Worm (Caenorhabditis elegans) whole organism, L2 larva: ENCODE results near the gene lin-22.
A peak's percentile ranks its signal among the peaks of the same experiment; 100 is the strongest.

Experiments used
- C34F6.9 ChIP-seq: fragments of 150-350 bp; optimal IDR thresholded peaks from 2 replicates; lab custom pipeline; 2014; ENCODE audit warnings: missing biosample characterization, missing genetic modification characterization
- F13H6.1 ChIP-seq: sonication (generic microtip); optimal IDR thresholded peaks from 2 replicates; lab custom pipeline; 2016; ENCODE audit warnings: missing genetic modification characterization, missing compliant biosample characterization
- Y55F3AM.14 ChIP-seq: fragments of 200-800 bp; sonication (Bioruptor generic); optimal IDR thresholded peaks from 2 replicates; lab custom pipeline; 2018; ENCODE audit warnings: mild to moderate bottlenecking, missing genetic modification characterization, missing compliant biosample characterization
- ZK546.5 ChIP-seq: sonication (generic microtip); optimal IDR thresholded peaks from 2 replicates; lab custom pipeline; 2017; ENCODE audit warnings: missing biosample characterization, missing genetic modification characterization
- alr-1 ChIP-seq: fragments of 150-350 bp; optimal IDR thresholded peaks from 2 replicates; lab custom pipeline; 2014; ENCODE audit warnings: missing biosample characterization, missing genetic modification characterization
- blmp-1 ChIP-seq: sonication (generic microtip); optimal IDR thresholded peaks from 2 replicates; lab custom pipeline; 2017; ENCODE audit warnings: missing genetic modification characterization, mild to moderate bottlenecking, missing compliant biosample characterization, antibody characterized with exemption, moderate library complexity; ENCODE audit not compliant: insufficient read depth
- ceh-82 ChIP-seq: fragments of 150-350 bp; optimal IDR thresholded peaks from 2 replicates; lab custom pipeline; 2014; ENCODE audit warnings: missing biosample characterization, missing genetic modification characterization
- crh-2 ChIP-seq: sonication (generic microtip); optimal IDR thresholded peaks from 2 replicates; lab custom pipeline; 2017; ENCODE audit warnings: missing biosample characterization, missing genetic modification characterization
- egl-27 ChIP-seq: sonication (generic microtip); optimal IDR thresholded peaks from 3 replicates; lab custom pipeline; 2017; ENCODE audit warnings: missing biosample characterization, missing genetic modification reagents, missing genetic modification characterization
- elt-3 ChIP-seq: sonication (generic microtip); optimal IDR thresholded peaks from 2 replicates; lab custom pipeline; 2017; ENCODE audit warnings: missing biosample characterization, missing genetic modification characterization
- fos-1 ChIP-seq: fragments of 150-350 bp; optimal IDR thresholded peaks from 2 replicates; lab custom pipeline; 2014; ENCODE audit warnings: missing biosample characterization, missing genetic modification characterization
- lin-11 ChIP-seq: fragments of 150-350 bp; sonication (generic microtip); optimal IDR thresholded peaks from 2 replicates; lab custom pipeline; 2014; ENCODE audit warnings: missing biosample characterization, missing genetic modification characterization, inconsistent platforms, mixed read lengths
- lin-13 ChIP-seq: fragments of 150-350 bp; optimal IDR thresholded peaks from 2 replicates; lab custom pipeline; 2014; ENCODE audit warnings: missing biosample characterization, missing genetic modification reagents, missing genetic modification characterization
- lin-39 ChIP-seq: fragments of 150-350 bp; optimal IDR thresholded peaks from 2 replicates; lab custom pipeline; 2014; ENCODE audit warnings: missing biosample characterization, missing genetic modification reagents, missing genetic modification characterization
- lsy-2 ChIP-seq, 2 experiments: fragments of 150-350 bp in 1 of 2; sonication (generic microtip) in 1 of 2; optimal IDR thresholded peaks; 2 replicates each; lab custom pipeline; 2014 to 2017; ENCODE audit warnings: missing biosample characterization in 2 of 2, missing genetic modification characterization in 2 of 2
- mab-5 ChIP-seq: fragments of 150-350 bp; optimal IDR thresholded peaks from 2 replicates; lab custom pipeline; 2014; ENCODE audit warnings: missing biosample characterization, missing genetic modification characterization
- mbf-1 ChIP-seq: sonication (generic microtip); optimal IDR thresholded peaks from 2 replicates; lab custom pipeline; 2017; ENCODE audit warnings: missing biosample characterization, missing genetic modification characterization
- mdl-1 ChIP-seq, 2 experiments: fragments of 150-350 bp in 1 of 2; sonication (generic microtip) in 1 of 2; optimal IDR thresholded peaks; 2 replicates each; lab custom pipeline; 2017; ENCODE audit warnings: missing biosample characterization in 2 of 2, missing genetic modification characterization in 2 of 2
- nhr-12 ChIP-seq: fragments of 150-350 bp; optimal IDR thresholded peaks from 2 replicates; lab custom pipeline; 2014; ENCODE audit warnings: missing biosample characterization, missing genetic modification characterization
- nhr-129 ChIP-seq: fragments of 150-350 bp; optimal IDR thresholded peaks from 2 replicates; lab custom pipeline; 2014; ENCODE audit warnings: missing biosample characterization, missing genetic modification characterization
- nhr-237 ChIP-seq: fragments of 150-350 bp; optimal IDR thresholded peaks from 2 replicates; lab custom pipeline; 2014; ENCODE audit warnings: missing biosample characterization, missing genetic modification characterization
- nhr-25 ChIP-seq: fragments of 150-350 bp; sonication (generic microtip); optimal IDR thresholded peaks from 3 replicates; lab custom pipeline; 2014; ENCODE audit warnings: missing biosample characterization, missing genetic modification characterization
- nhr-6 ChIP-seq: fragments of 150-350 bp; optimal IDR thresholded peaks from 2 replicates; lab custom pipeline; 2014; ENCODE audit warnings: missing biosample characterization, missing genetic modification characterization
- nhr-77 ChIP-seq: fragments of 150-350 bp; optimal IDR thresholded peaks from 2 replicates; lab custom pipeline; 2014; ENCODE audit warnings: missing biosample characterization, missing genetic modification characterization
- sem-4 ChIP-seq: fragments of 150-350 bp; optimal IDR thresholded peaks from 2 replicates; lab custom pipeline; 2014; ENCODE audit warnings: missing biosample characterization, missing genetic modification reagents, missing genetic modification characterization
- sma-9 ChIP-seq, 2 experiments: fragments of 150-350 bp in 1 of 2; sonication (generic microtip) in 1 of 2; optimal IDR thresholded peaks; 2 replicates each; lab custom pipeline; 2014 to 2016; ENCODE audit warnings: missing genetic modification characterization in 2 of 2, mild to moderate bottlenecking in 1 of 2, missing biosample characterization in 1 of 2, missing compliant biosample characterization in 1 of 2, missing genetic modification reagents in 1 of 2, moderate library complexity in 1 of 2
- unc-55 ChIP-seq: fragments of 150-350 bp; sonication (generic microtip); optimal IDR thresholded peaks from 3 replicates; lab custom pipeline; 2014; ENCODE audit warnings: missing biosample characterization, missing genetic modification reagents, missing genetic modification characterization
- unc-62 ChIP-seq: fragments of 150-350 bp; optimal IDR thresholded peaks from 2 replicates; lab custom pipeline; 2014; ENCODE audit warnings: missing biosample characterization, missing genetic modification reagents, missing genetic modification characterization
- zag-1 ChIP-seq: fragments of 150-350 bp; optimal IDR thresholded peaks from 2 replicates; lab custom pipeline; 2014; ENCODE audit warnings: missing biosample characterization, missing genetic modification characterization
- ztf-4 ChIP-seq: fragments of 150-350 bp; optimal IDR thresholded peaks from 2 replicates; lab custom pipeline; 2014; ENCODE audit warnings: missing biosample characterization, missing genetic modification characterization

lin-22 gene

ce11 chrIV:2990519-2990918 lies 29.0 kb upstream of the lin-22 start:
- TF ChIP-seq mab-5, result no peak
- no peak for TF ChIP-seq fos-1 (tag; lab: Kevin White, UChicago)
- TF ChIP-seq sma-9 (GFP tag; optimal IDR thresholded peaks at IDR 0.05; lab: Kevin White, UChicago), result no peak
- no peak for TF ChIP-seq sma-9 (tag; optimal IDR thresholded peaks at IDR 0.05; lab: Kevin White, UChicago)
- peak in 1 of 2 experiments; percentile 28 for TF ChIP-seq lsy-2 (tag; optimal IDR thresholded peaks at IDR 0.05; lab: Kevin White, UChicago)
- TF ChIP-seq sem-4 (tag; lab: Kevin White, UChicago), result no peak
- peak; percentile 18 for TF ChIP-seq F13H6.1 (tag; lab: Kevin White, UChicago)
- TF ChIP-seq unc-55 (GFP tag; lab: Kevin White, UChicago), result peak; percentile 40
- TF ChIP-seq elt-3 (tag; lab: Kevin White, UChicago), result no peak
- TF ChIP-seq nhr-129 (tag; lab: Kevin White, UChicago), result peak; percentile 49

ce11 chrIV:2993278-2993899 lies 26.1 kb upstream of the lin-22 start:
- TF ChIP-seq lin-13, result peak; percentile 19
- no peak for TF ChIP-seq lin-39 (tag; lab: Kevin White, UChicago)
- peak; percentile 60 for TF ChIP-seq sma-9 (GFP tag; optimal IDR thresholded peaks at IDR 0.05; lab: Kevin White, UChicago)
- no peak for TF ChIP-seq sma-9 (tag; optimal IDR thresholded peaks at IDR 0.05; lab: Kevin White, UChicago)
- TF ChIP-seq sem-4 (tag; lab: Kevin White, UChicago), result peak; percentile 64
- no peak for TF ChIP-seq nhr-12
- TF ChIP-seq mab-5, result peak; percentile 52
- TF ChIP-seq lin-11 (tag; lab: Kevin White, UChicago), result peak; percentile 50
- TF ChIP-seq nhr-77, result no peak
- peak; percentile 59 for TF ChIP-seq crh-2 (tag; lab: Kevin White, UChicago)
- peak; percentile 14 for TF ChIP-seq zag-1 (tag; lab: Kevin White, UChicago)
- no peak for TF ChIP-seq nhr-237 (tag; lab: Kevin White, UChicago)
- peak; percentile 82 for TF ChIP-seq unc-55 (GFP tag; lab: Kevin White, UChicago)
- TF ChIP-seq nhr-25 (tag; lab: Kevin White, UChicago), result peak; percentile 40
- TF ChIP-seq Y55F3AM.14, result peak; percentile 44
- TF ChIP-seq C34F6.9, result peak; percentile 59
- TF ChIP-seq lsy-2 (tag; optimal IDR thresholded peaks at IDR 0.05; lab: Kevin White, UChicago), result peak in 1 of 2 experiments; percentile 46
- no peak for TF ChIP-seq ceh-82 (tag; lab: Kevin White, UChicago)
- TF ChIP-seq mdl-1 (tag; optimal IDR thresholded peaks at IDR 0.05; lab: Kevin White, UChicago), result peak in 1 of 2 experiments; percentile 59
- peak; percentile 67 for TF ChIP-seq nhr-129 (tag; lab: Kevin White, UChicago)

- TF ChIP-seq mbf-1 (tag; lab: Kevin White, UChicago) (no peak), egl-27 (no peak), ceh-82 (tag; lab: Kevin White, UChicago) (no peak), nhr-6 (tag; lab: Kevin White, UChicago) (no peak), nhr-25 (tag; lab: Kevin White, UChicago) (peak; percentile 0), ztf-4 (tag; lab: Kevin White, UChicago) (no peak), F13H6.1 (tag; lab: Kevin White, UChicago) (peak; percentile 3), sem-4 (tag; lab: Kevin White, UChicago) (peak; percentile 10), ZK546.5 (no peak), nhr-129 (tag; lab: Kevin White, UChicago) (peak; percentile 8)
These were observed 24.7 kb upstream of the lin-22 start for ce11 chrIV:2994883-2995282.

- TF ChIP-seq unc-62 (GFP tag; lab: Kevin White, UChicago), result no peak
- no peak for TF ChIP-seq nhr-237 (tag; lab: Kevin White, UChicago)
- TF ChIP-seq nhr-129 (tag; lab: Kevin White, UChicago), result no peak
- no peak for TF ChIP-seq blmp-1
- TF ChIP-seq ztf-4 (tag; lab: Kevin White, UChicago), result no peak
These were observed 24.2 kb upstream of the lin-22 start, which contains the start of gene Y54G2A.26 for ce11 chrIV:2995372-2995771. Y54G2A.26 (minus strand) TSS chrIV:2995472.

- TF ChIP-seq alr-1 (no peak), unc-55 (GFP tag; lab: Kevin White, UChicago) (peak; percentile 17)
These were observed 22.2 kb upstream of the lin-22 start for ce11 chrIV:2997302-2997701.
